Worm (Caenorhabditis elegans): ENCODE data around the gene F26G1.1.

- TF ChIP-seq pqm-1 (tag; optimal IDR thresholded peaks at IDR 0.05) (no peak), unc-86 (tag; optimal IDR thresholded peaks at IDR 0.05) (no peak), zip-5 (tag; optimal IDR thresholded peaks at IDR 0.05) (no peak), ceh-19 (GFP tag; optimal IDR thresholded peaks at IDR 0.05) (no peak), syd-9 (tag; optimal IDR thresholded peaks at IDR 0.05) (no peak)
These were observed 20.1 kb upstream of the F26G1.1 start, which contains the start of gene F26G1.5 for ce11 chrII:4771282-4771681.
